Fruit fly (Drosophila melanogaster) whole organism, embryonic: ENCODE results near the gene Sytbeta.

Experiments used
- CG13296 ChIP-seq: fragments of 200-800 bp; sonication (Bioruptor generic); optimal IDR thresholded peaks from 3 replicates; lab custom pipeline; 2018; ENCODE audit warnings: missing biosample characterization, mild to moderate bottlenecking, missing genetic modification characterization
- CoRest ChIP-seq: fragments of 200-800 bp; sonication (Bioruptor generic); optimal IDR thresholded peaks from 3 replicates; lab custom pipeline; 2018; ENCODE audit warnings: missing biosample characterization, mild to moderate bottlenecking, missing genetic modification characterization, moderate library complexity
- TFAM ChIP-seq: fragments of 200-800 bp; sonication (Bioruptor generic); optimal IDR thresholded peaks from 2 replicates; lab custom pipeline; 2017; ENCODE audit warnings: missing biosample characterization, missing genetic modification characterization, inconsistent platforms
- lilli ChIP-seq: fragments of 200-800 bp; sonication (Bioruptor generic); optimal IDR thresholded peaks from 3 replicates; lab custom pipeline; 2016; ENCODE audit warnings: missing biosample characterization, missing genetic modification characterization
- prd ChIP-seq, 3 experiments: fragments of >200 bp in 2 of 3; fragments of 200-800 bp in 1 of 3; sonication (Bioruptor generic) in 1 of 3; optimal IDR thresholded peaks in 2 of 3; IDR thresholded peaks in 1 of 3; 2 replicates in 2 of 3; 3 replicates in 1 of 3; pipeline versions ENCODE4 v1.3.6 to Lab custom; 2017 to 2022; ENCODE audit warnings: missing biosample characterization in 1 of 3, missing genetic modification characterization in 1 of 3

DNA sequence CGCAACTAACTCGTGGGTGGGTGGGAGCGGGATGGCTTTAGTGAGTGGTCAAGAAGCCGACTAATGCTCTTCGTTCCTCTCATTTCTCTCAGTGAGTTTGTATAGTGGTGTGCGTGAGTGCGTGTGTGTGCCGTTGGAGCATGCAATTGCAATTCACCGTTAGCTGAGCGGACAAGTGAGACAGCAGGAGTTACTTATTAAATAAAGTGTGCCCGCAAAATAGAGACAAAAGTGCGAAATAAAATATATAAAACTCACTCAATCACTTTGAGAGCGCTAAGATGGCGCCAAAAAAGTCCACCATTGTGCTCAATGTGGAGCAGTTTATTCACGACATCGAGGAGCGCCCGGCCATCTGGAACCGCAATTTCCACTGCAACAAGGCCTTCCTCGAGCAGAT is 43.7 kb upstream of the Sytbeta start:
- no peak for TF ChIP-seq lilli (GFP tag; lab: Kevin White, UChicago)
- TF ChIP-seq CoRest (tag; lab: Kevin White, UChicago), result no peak
- no peak for TF ChIP-seq CG13296 (GFP tag; lab: Kevin White, UChicago)
- TF ChIP-seq TFAM (GFP tag; lab: Kevin White, UChicago), result no peak
- no peak for TF ChIP-seq prd (optimal IDR thresholded peaks at IDR 0.05; lab: Kevin White, UChicago)
- no peak for TF ChIP-seq prd (GFP tag; IDR thresholded peaks at IDR 0.05; lab: Robert Waterston, UW)
